Worm (Caenorhabditis elegans) whole organism, young adult: ENCODE results near the gene F07C6.3.

Experiments used
- B0261.1 ChIP-seq: sonication (generic microtip); optimal IDR thresholded peaks from 2 replicates; lab custom pipeline; 2016; ENCODE audit warnings: mild to moderate bottlenecking, missing genetic modification characterization, moderate library complexity, missing compliant biosample characterization
- F10E7.11 ChIP-seq: sonication (generic microtip); optimal IDR thresholded peaks from 2 replicates; lab custom pipeline; 2017; ENCODE audit warnings: mild to moderate bottlenecking, missing genetic modification characterization, moderate library complexity, missing compliant biosample characterization
- F57C9.4 ChIP-seq: sonication (generic microtip); optimal IDR thresholded peaks from 2 replicates; lab custom pipeline; 2017; ENCODE audit warnings: mild to moderate bottlenecking, missing genetic modification characterization, missing compliant biosample characterization
- ama-1 ChIP-seq, 3 experiments: fragments of 150-350 bp in 1 of 3; sonication (generic microtip) in 2 of 3; optimal IDR thresholded peaks; 2 replicates each; lab custom pipeline; 2014 to 2018; ENCODE audit warnings: missing biosample characterization in 2 of 3, missing genetic modification characterization in 2 of 3, missing genetic modification reagents in 2 of 3
- attf-3 ChIP-seq: fragments of 200-800 bp; sonication (Bioruptor generic); conservative IDR thresholded peaks from 2 replicates; pipeline ENCODE4 v1.3.6; 2022; ENCODE audit warnings: missing genetic modification reagents, missing genetic modification characterization, missing compliant biosample characterization
- attf-5 ChIP-seq: fragments of 200-800 bp; sonication (Bioruptor generic); optimal IDR thresholded peaks from 2 replicates; lab custom pipeline; 2018; ENCODE audit warnings: mild to moderate bottlenecking, missing genetic modification characterization, missing compliant biosample characterization
- madf-10 ChIP-seq: sonication (generic microtip); optimal IDR thresholded peaks from 2 replicates; lab custom pipeline; 2016; ENCODE audit warnings: mild to moderate bottlenecking, missing genetic modification characterization, missing compliant biosample characterization
- mel-28 ChIP-seq: sonication (generic microtip); optimal IDR thresholded peaks from 2 replicates; lab custom pipeline; 2016; ENCODE audit warnings: borderline replicate concordance, mild to moderate bottlenecking, missing genetic modification characterization, missing compliant biosample characterization
- nfya-1 ChIP-seq: sonication (generic microtip); optimal IDR thresholded peaks from 2 replicates; lab custom pipeline; 2017; ENCODE audit warnings: antibody characterized with exemption, missing compliant biosample characterization, missing genetic modification characterization, borderline replicate concordance; ENCODE audit not compliant: insufficient read depth
- nhr-179 ChIP-seq: sonication (generic microtip); optimal IDR thresholded peaks from 2 replicates; lab custom pipeline; 2016; ENCODE audit warnings: mild to moderate bottlenecking, missing genetic modification characterization, missing compliant biosample characterization
- repo-1 ChIP-seq: sonication (generic microtip); optimal IDR thresholded peaks from 2 replicates; lab custom pipeline; 2017; ENCODE audit warnings: mild to moderate bottlenecking, missing genetic modification characterization, missing compliant biosample characterization
- snpc-1.1 ChIP-seq: sonication (generic microtip); optimal IDR thresholded peaks from 2 replicates; lab custom pipeline; 2017; ENCODE audit warnings: missing genetic modification characterization, mild to moderate bottlenecking, missing compliant biosample characterization, antibody characterized with exemption, moderate library complexity, missing genotype, missing genetic modification reagents; ENCODE audit not compliant: insufficient read depth
- unc-130 ChIP-seq: sonication (generic microtip); optimal IDR thresholded peaks from 2 replicates; lab custom pipeline; 2016; ENCODE audit warnings: missing genetic modification reagents, missing genetic modification characterization, missing compliant biosample characterization

DNA sequence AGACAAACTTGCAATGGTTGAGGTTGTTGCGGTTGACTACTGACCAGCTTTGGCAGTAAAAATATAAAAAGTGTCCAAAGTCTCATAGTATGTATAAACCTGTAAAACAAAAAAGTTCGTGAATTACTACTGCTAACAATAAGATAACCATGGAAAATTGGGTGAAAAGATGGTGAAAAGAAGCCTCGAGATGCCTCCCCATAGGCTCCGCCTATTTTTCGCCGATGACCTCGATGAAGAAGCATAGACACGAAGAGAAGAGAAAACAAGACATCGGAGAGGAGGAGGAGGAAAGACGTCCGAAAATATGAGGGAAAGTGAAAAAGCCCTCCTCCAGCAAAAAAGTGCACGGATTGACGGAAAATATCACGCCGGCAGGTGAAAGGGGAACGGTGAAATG is 47.6 kb upstream of the F07C6.3 start, which contains the start of gene T23F6.5:
- no peak for TF ChIP-seq attf-5 (GFP tag; lab: Kevin White, UChicago)
- no peak for TF ChIP-seq ama-1 (optimal IDR thresholded peaks at IDR 0.05; lab: Kevin White, UChicago)
- no peak for TF ChIP-seq ama-1 (GFP tag; optimal IDR thresholded peaks at IDR 0.05; lab: Kevin White, UChicago)
- no peak for TF ChIP-seq attf-3
- TF ChIP-seq nhr-179 (tag; lab: Kevin White, UChicago), result no peak
- TF ChIP-seq madf-10 (tag; lab: Kevin White, UChicago), result no peak
- no peak for TF ChIP-seq repo-1 (tag; lab: Kevin White, UChicago)
- TF ChIP-seq mel-28 (tag; lab: Kevin White, UChicago), result no peak
- TF ChIP-seq B0261.1, result no peak
- no peak for TF ChIP-seq F57C9.4 (tag; lab: Kevin White, UChicago)
- no peak for TF ChIP-seq unc-130 (GFP tag; lab: Kevin White, UChicago)
- TF ChIP-seq snpc-1.1 (tag; lab: Kevin White, UChicago), result no peak
- TF ChIP-seq F10E7.11, result no peak
- TF ChIP-seq nfya-1 (tag; lab: Kevin White, UChicago), result no peak
